Worm (Caenorhabditis elegans) whole organism, L3 larva: ENCODE results near the gene T07H8.11.

Experiments used
- mdl-1 ChIP-seq: fragments of 150-350 bp; optimal IDR thresholded peaks from 2 replicates; lab custom pipeline; 2014; ENCODE audit warnings: missing biosample characterization, missing genetic modification characterization
- nhr-11 ChIP-seq: fragments of 150-350 bp; optimal IDR thresholded peaks from 2 replicates; lab custom pipeline; 2014; ENCODE audit warnings: missing biosample characterization, missing genetic modification characterization
- nhr-237 ChIP-seq: fragments of 150-350 bp; optimal IDR thresholded peaks from 2 replicates; lab custom pipeline; 2014; ENCODE audit warnings: missing biosample characterization, missing genetic modification characterization
- unc-39 ChIP-seq: sonication (generic microtip); optimal IDR thresholded peaks from 4 replicates; lab custom pipeline; 2017; ENCODE audit warnings: missing biosample characterization, missing genetic modification characterization
- unc-62 ChIP-seq: fragments of 150-350 bp; sonication (generic microtip); optimal IDR thresholded peaks from 4 replicates; lab custom pipeline; 2014; ENCODE audit warnings: missing biosample characterization, missing genetic modification reagents, missing genetic modification characterization
- ztf-4 ChIP-seq: fragments of 150-350 bp; optimal IDR thresholded peaks from 2 replicates; lab custom pipeline; 2014; ENCODE audit warnings: missing biosample characterization, missing genetic modification characterization

ce11 chrV:6991771-6992170 lies 40.6 kb upstream of the T07H8.11 start, which contains the start of gene nhr-162:
- TF ChIP-seq nhr-237 (tag; lab: Kevin White, UChicago) (no peak), unc-62 (GFP tag; lab: Kevin White, UChicago) (no peak), nhr-11 (tag; lab: Kevin White, UChicago) (no peak), unc-39 (tag; lab: Kevin White, UChicago) (no peak), mdl-1 (tag; lab: Kevin White, UChicago) (no peak), ztf-4 (tag; lab: Kevin White, UChicago) (no peak)
